Worm (Caenorhabditis elegans) whole organism, L1 larva: Measurements from ENCODE around the gene C45G9.4.

Experiments used
- C04F5.9 ChIP-seq: sonication (generic microtip); optimal IDR thresholded peaks from 2 replicates; lab custom pipeline; 2016; ENCODE audit warnings: missing genetic modification characterization, missing compliant biosample characterization
- C16A3.4 ChIP-seq: fragments of 150-350 bp; optimal IDR thresholded peaks from 2 replicates; lab custom pipeline; 2014; ENCODE audit warnings: missing biosample characterization, missing genetic modification characterization
- aly-2 ChIP-seq: fragments of 150-350 bp; optimal IDR thresholded peaks from 2 replicates; lab custom pipeline; 2014; ENCODE audit warnings: missing biosample characterization, missing genetic modification characterization
- ceh-8 ChIP-seq: fragments of 200-800 bp; sonication (Bioruptor generic); optimal IDR thresholded peaks from 2 replicates; lab custom pipeline; 2018; ENCODE audit warnings: mild to moderate bottlenecking, missing genetic modification characterization, moderate library complexity, missing compliant biosample characterization
- ceh-82 ChIP-seq, 3 experiments: fragments of 150-350 bp in 1 of 3; sonication (generic microtip) in 2 of 3; optimal IDR thresholded peaks; 2 replicates each; lab custom pipeline; 2014 to 2017; ENCODE audit warnings: missing biosample characterization in 3 of 3, missing genetic modification characterization in 3 of 3
- ceh-88 ChIP-seq: fragments of 200-800 bp; sonication (Bioruptor generic); IDR thresholded peaks from 2 replicates; pipeline ENCODE4 v1.3.6; 2022; ENCODE audit warnings: missing genetic modification characterization, missing compliant biosample characterization
- dpl-1 ChIP-seq, 3 experiments: fragments of 150-350 bp in 2 of 3; sonication (generic microtip) in 1 of 3; optimal IDR thresholded peaks; 2 replicates each; lab custom pipeline; 2014 to 2017; ENCODE audit warnings: missing biosample characterization in 3 of 3, missing genetic modification characterization in 3 of 3, missing genetic modification reagents in 3 of 3
- dsc-1 ChIP-seq: sonication (generic microtip); optimal IDR thresholded peaks from 2 replicates; lab custom pipeline; 2016; ENCODE audit warnings: mild to moderate bottlenecking, missing genetic modification characterization, missing compliant biosample characterization
- efl-1 ChIP-seq, 4 experiments: fragments of 150-350 bp; optimal IDR thresholded peaks in 3 of 4; peaks in 1 of 4; 1 replicate in 1 of 4; 2 replicates in 3 of 4; lab custom pipeline; 2014; ENCODE audit warnings: missing biosample characterization in 2 of 4, missing genetic modification characterization in 2 of 4, missing genetic modification reagents in 2 of 4
- efl-3 ChIP-seq: fragments of 200-800 bp; sonication (Bioruptor generic); optimal IDR thresholded peaks from 2 replicates; lab custom pipeline; 2018; ENCODE audit warnings: mild to moderate bottlenecking, missing genetic modification characterization, missing compliant biosample characterization
- egl-13 ChIP-seq: sonication (generic microtip); optimal IDR thresholded peaks from 2 replicates; lab custom pipeline; 2016; ENCODE audit warnings: missing genotype, missing genetic modification reagents, missing genetic modification characterization, missing compliant biosample characterization
- elt-2 ChIP-seq: sonication (generic microtip); optimal IDR thresholded peaks from 2 replicates; lab custom pipeline; 2016; ENCODE audit warnings: missing genetic modification characterization, mild to moderate bottlenecking, inconsistent platforms, missing compliant biosample characterization, missing genetic modification reagents
- elt-3 ChIP-seq, 6 experiments: fragments of 150-350 bp in 1 of 6; sonication (generic microtip); optimal IDR thresholded peaks; 2 replicates each; lab custom pipeline; 2017 to 2018; ENCODE audit warnings: missing biosample characterization in 6 of 6, missing genetic modification characterization in 6 of 6, inconsistent platforms in 1 of 6
- fkh-10 ChIP-seq: sonication (generic microtip); optimal IDR thresholded peaks from 2 replicates; lab custom pipeline; 2017; ENCODE audit warnings: missing biosample characterization, missing genetic modification reagents, missing genetic modification characterization
- fkh-4 ChIP-seq: sonication (generic microtip); optimal IDR thresholded peaks from 2 replicates; lab custom pipeline; 2016; ENCODE audit warnings: missing compliant biosample characterization, missing genetic modification characterization, borderline replicate concordance
- fkh-8 ChIP-seq: sonication (generic microtip); optimal IDR thresholded peaks from 2 replicates; lab custom pipeline; 2016; ENCODE audit warnings: mild to moderate bottlenecking, missing genetic modification characterization, missing compliant biosample characterization
- fos-1 ChIP-seq: fragments of 150-350 bp; optimal IDR thresholded peaks from 2 replicates; lab custom pipeline; 2014; ENCODE audit warnings: missing biosample characterization, missing genetic modification characterization
- grh-1 ChIP-seq: fragments of 200-800 bp; sonication (Bioruptor generic); IDR thresholded peaks from 2 replicates; pipeline ENCODE4 v1.3.6; 2022; ENCODE audit warnings: missing genetic modification reagents, missing genetic modification characterization, missing compliant biosample characterization
- irx-1 ChIP-seq: sonication (generic microtip); optimal IDR thresholded peaks from 2 replicates; lab custom pipeline; 2016; ENCODE audit warnings: missing genetic modification characterization, missing compliant biosample characterization
- isw-1 ChIP-seq: fragments of 200-800 bp; sonication (Bioruptor generic); IDR thresholded peaks from 2 replicates; pipeline ENCODE4 v1.3.6; 2022; ENCODE audit warnings: missing genetic modification characterization, missing compliant biosample characterization
- jun-1 ChIP-seq: fragments of 150-350 bp; optimal IDR thresholded peaks from 2 replicates; lab custom pipeline; 2014; ENCODE audit warnings: missing biosample characterization, missing genetic modification reagents, missing genetic modification characterization
- lin-13 ChIP-seq: fragments of 150-350 bp; optimal IDR thresholded peaks from 2 replicates; lab custom pipeline; 2014; ENCODE audit warnings: missing biosample characterization, missing genetic modification reagents, missing genetic modification characterization
- lin-14 ChIP-seq: fragments of 200-800 bp; sonication (Bioruptor generic); optimal IDR thresholded peaks from 2 replicates; lab custom pipeline; 2018; ENCODE audit warnings: mild to moderate bottlenecking, missing genetic modification characterization, moderate library complexity, missing compliant biosample characterization
- lin-35 ChIP-seq, 2 experiments: fragments of 150-350 bp; optimal IDR thresholded peaks; 2 replicates each; lab custom pipeline; 2014; ENCODE audit warnings: missing biosample characterization in 2 of 2, missing genetic modification characterization in 2 of 2, missing genetic modification reagents in 2 of 2
- lir-3 ChIP-seq: sonication (generic microtip); optimal IDR thresholded peaks from 2 replicates; lab custom pipeline; 2016; ENCODE audit warnings: mild to moderate bottlenecking, missing genetic modification characterization, moderate library complexity, missing compliant biosample characterization; ENCODE audit not compliant: poor library complexity
- lsy-2 ChIP-seq, 2 experiments: fragments of 150-350 bp; optimal IDR thresholded peaks; 2 replicates each; lab custom pipeline; 2014; ENCODE audit warnings: missing biosample characterization in 2 of 2, missing genetic modification characterization in 2 of 2
- mab-9 ChIP-seq: fragments of 200-800 bp; sonication (Bioruptor generic); IDR thresholded peaks from 2 replicates; pipeline ENCODE4 v1.3.6; 2022; ENCODE audit warnings: missing genetic modification reagents, missing genetic modification characterization, missing compliant biosample characterization
- mdl-1 ChIP-seq, 2 experiments: fragments of 150-350 bp; optimal IDR thresholded peaks; 2 replicates each; lab custom pipeline; 2014 to 2017; ENCODE audit warnings: missing biosample characterization in 2 of 2, missing genetic modification characterization in 2 of 2, inconsistent platforms in 1 of 2
- mep-1 ChIP-seq: fragments of 150-350 bp; optimal IDR thresholded peaks from 2 replicates; lab custom pipeline; 2014; ENCODE audit warnings: missing biosample characterization, missing genetic modification characterization
- nhr-19 ChIP-seq: fragments of 200-800 bp; sonication (Bioruptor generic); conservative IDR thresholded peaks from 2 replicates; pipeline ENCODE4 v1.3.6; 2022; ENCODE audit warnings: missing genetic modification characterization, missing compliant biosample characterization
- nhr-20 ChIP-seq: sonication (generic microtip); optimal IDR thresholded peaks from 2 replicates; lab custom pipeline; 2016; ENCODE audit warnings: mild to moderate bottlenecking, missing genetic modification characterization, missing compliant biosample characterization
- nhr-47 ChIP-seq: sonication (generic microtip); optimal IDR thresholded peaks from 2 replicates; lab custom pipeline; 2016; ENCODE audit warnings: mild to moderate bottlenecking, missing genetic modification characterization, moderate library complexity, missing compliant biosample characterization
- nhr-71 ChIP-seq: sonication (generic microtip); optimal IDR thresholded peaks from 2 replicates; lab custom pipeline; 2016; ENCODE audit warnings: mild to moderate bottlenecking, missing genetic modification characterization, moderate library complexity, missing compliant biosample characterization
- nhr-77 ChIP-seq: fragments of 150-350 bp; optimal IDR thresholded peaks from 2 replicates; lab custom pipeline; 2014; ENCODE audit warnings: missing biosample characterization, missing genetic modification characterization
- nhr-85 ChIP-seq: sonication (generic microtip); peaks from one replicate; lab custom pipeline; 2016; ENCODE audit warnings: missing genetic modification characterization, inconsistent platforms, missing compliant biosample characterization
- nhr-90 ChIP-seq: sonication (generic microtip); optimal IDR thresholded peaks from 2 replicates; lab custom pipeline; 2016; ENCODE audit warnings: mild to moderate bottlenecking, missing genetic modification characterization, missing compliant biosample characterization; ENCODE audit not compliant: poor library complexity
- pax-3 ChIP-seq: fragments of 200-800 bp; sonication (Bioruptor generic); optimal IDR thresholded peaks from 2 replicates; lab custom pipeline; 2018; ENCODE audit warnings: mild to moderate bottlenecking, missing genetic modification characterization, moderate library complexity, missing compliant biosample characterization
- rnt-1 ChIP-seq: sonication (generic microtip); optimal IDR thresholded peaks from 2 replicates; lab custom pipeline; 2016; ENCODE audit warnings: mild to moderate bottlenecking, missing genetic modification characterization, moderate library complexity, missing compliant biosample characterization
- skn-1 ChIP-seq: fragments of 150-350 bp; optimal IDR thresholded peaks from 2 replicates; lab custom pipeline; 2014; ENCODE audit warnings: missing biosample characterization, missing genetic modification characterization
- snpc-4 ChIP-seq: fragments of 150-350 bp; optimal IDR thresholded peaks from 2 replicates; lab custom pipeline; 2014; ENCODE audit warnings: missing biosample characterization, missing genetic modification characterization
- snu-23 ChIP-seq: sonication (generic microtip); optimal IDR thresholded peaks from 2 replicates; lab custom pipeline; 2016; ENCODE audit warnings: missing genetic modification characterization, missing compliant biosample characterization
- sox-4 ChIP-seq: sonication (generic microtip); optimal IDR thresholded peaks from 2 replicates; lab custom pipeline; 2016; ENCODE audit warnings: missing genetic modification characterization, missing compliant biosample characterization
- sup-37 ChIP-seq: fragments of 200-800 bp; sonication (Bioruptor generic); optimal IDR thresholded peaks from 2 replicates; lab custom pipeline; 2018; ENCODE audit warnings: mild to moderate bottlenecking, missing genetic modification characterization, missing compliant biosample characterization
- swsn-7 ChIP-seq: sonication (generic microtip); optimal IDR thresholded peaks from 2 replicates; lab custom pipeline; 2016; ENCODE audit warnings: missing genetic modification characterization, missing compliant biosample characterization
- tbx-2 ChIP-seq: sonication (generic microtip); optimal IDR thresholded peaks from 2 replicates; lab custom pipeline; 2016; ENCODE audit warnings: missing genetic modification characterization, missing compliant biosample characterization
- unc-86 ChIP-seq: sonication (generic microtip); optimal IDR thresholded peaks from 2 replicates; lab custom pipeline; 2016; ENCODE audit warnings: missing genetic modification characterization, missing compliant biosample characterization
- xbp-1 ChIP-seq: sonication (generic microtip); optimal IDR thresholded peaks from 2 replicates; lab custom pipeline; 2016; ENCODE audit warnings: missing genetic modification characterization, missing compliant biosample characterization
- zip-4 ChIP-seq: fragments of 200-800 bp; sonication (Bioruptor generic); optimal IDR thresholded peaks from 2 replicates; lab custom pipeline; 2018; ENCODE audit warnings: mild to moderate bottlenecking, missing genetic modification characterization, moderate library complexity, missing compliant biosample characterization
- ztf-11 ChIP-seq, 2 experiments: sonication (generic microtip); optimal IDR thresholded peaks; 2 replicates each; lab custom pipeline; 2016 to 2017; ENCODE audit warnings: missing genetic modification characterization in 2 of 2, missing biosample characterization in 1 of 2, missing compliant biosample characterization in 1 of 2
- ztf-4 ChIP-seq: fragments of 150-350 bp; optimal IDR thresholded peaks from 2 replicates; lab custom pipeline; 2014; ENCODE audit warnings: missing biosample characterization, missing genetic modification characterization

Gene C45G9.4

DNA sequence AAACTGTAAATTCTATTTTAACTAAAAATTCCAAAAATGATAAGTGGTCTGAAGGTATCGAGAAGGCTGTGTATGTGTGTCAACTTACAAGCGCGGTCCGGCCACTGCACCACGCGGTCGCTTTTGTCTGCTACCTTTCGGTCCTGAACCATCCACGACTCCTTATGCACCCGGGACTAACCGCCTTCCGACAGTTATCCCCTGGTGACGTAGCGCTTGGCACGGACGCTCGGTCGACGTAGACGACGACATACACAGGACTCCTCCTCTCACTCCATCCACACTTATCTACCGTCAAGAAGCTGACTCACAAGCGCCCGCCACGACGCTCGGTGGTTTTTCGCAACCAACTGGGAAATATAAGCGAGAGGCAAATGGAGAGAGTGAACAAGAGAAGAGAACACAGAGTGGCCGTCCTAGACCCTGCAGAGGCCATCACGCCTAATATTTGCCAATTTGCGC lies 31.1 kb upstream of the C45G9.4 start:
- TF ChIP-seq C16A3.4 (tag; lab: Kevin White, UChicago) (peak; percentile 55), ceh-88 (GFP tag; lab: Robert Waterston, UW) (peak; percentile 58), ceh-8 (peak; percentile 71), snpc-4 (tag; lab: Kevin White, UChicago) (peak; percentile 25), fkh-8 (tag; lab: Kevin White, UChicago) (peak; percentile 69), lin-13 (GFP tag; lab: Kevin White, UChicago) (peak; percentile 22), elt-2 (tag; lab: Kevin White, UChicago) (peak; percentile 57), nhr-20 (peak; percentile 67), skn-1 (tag; lab: Kevin White, UChicago) (peak; percentile 16), sox-4 (tag; lab: Kevin White, UChicago) (peak; percentile 74), ceh-82 (tag; optimal IDR thresholded peaks at IDR 0.05; lab: Kevin White, UChicago) (peak in 2 of 3 experiments; percentile 5 to 32), unc-86 (tag; lab: Kevin White, UChicago) (peak; percentile 45), dsc-1 (tag; lab: Kevin White, UChicago) (peak; percentile 80), mep-1 (tag; lab: Kevin White, UChicago) (peak; percentile 67), snu-23 (GFP tag; lab: Kevin White, UChicago) (peak; percentile 73), ztf-11 (tag; optimal IDR thresholded peaks at IDR 0.05; lab: Kevin White, UChicago) (peak in 1 of 2 experiments; percentile 71), lin-35 (GFP tag; optimal IDR thresholded peaks at IDR 0.05; lab: Kevin White, UChicago) (peak; percentile 13 to 58), pax-3 (tag; lab: Kevin White, UChicago) (peak; percentile 78), irx-1 (peak; percentile 31), egl-13 (peak; percentile 70), ztf-4 (peak; percentile 28), jun-1 (tag; lab: Kevin White, UChicago) (peak; percentile 77), zip-4 (GFP tag; lab: Kevin White, UChicago) (peak; percentile 51), lsy-2 (tag; optimal IDR thresholded peaks at IDR 0.05; lab: Kevin White, UChicago) (peak; percentile 43 to 79), efl-3 (GFP tag; lab: Kevin White, UChicago) (peak; percentile 33), fos-1 (tag; lab: Kevin White, UChicago) (peak; percentile 41), tbx-2 (tag; lab: Kevin White, UChicago) (peak; percentile 71), fkh-10 (GFP tag; lab: Kevin White, UChicago) (peak; percentile 35), C04F5.9 (peak; percentile 15), lin-14 (GFP tag; lab: Kevin White, UChicago) (peak; percentile 78), grh-1 (GFP tag; lab: Robert Waterston, UW) (0 out of 2 replicates have a peak, but pooled peaks have one; percentile 35), lir-3 (tag; lab: Kevin White, UChicago) (peak; percentile 55), mdl-1 (tag; optimal IDR thresholded peaks at IDR 0.05; lab: Kevin White, UChicago) (peak in 1 of 2 experiments; percentile 33), rnt-1 (tag; lab: Kevin White, UChicago) (peak; percentile 58), aly-2 (tag; lab: Kevin White, UChicago) (peak; percentile 64), xbp-1 (tag; lab: Kevin White, UChicago) (peak; percentile 66), nhr-85 (tag; lab: Kevin White, UChicago) (peak; percentile 79), fkh-4 (tag; lab: Kevin White, UChicago) (peak; percentile 8), nhr-71 (peak; percentile 81), elt-3 (tag; optimal IDR thresholded peaks at IDR 0.05; lab: Kevin White, UChicago) (peak in 1 of 6 experiments; percentile 16), dpl-1 (GFP tag; optimal IDR thresholded peaks at IDR 0.05; lab: Kevin White, UChicago) (peak; percentile 15 to 29 (median 28)), nhr-47 (tag; lab: Kevin White, UChicago) (peak; percentile 89), nhr-77 (tag; lab: Kevin White, UChicago) (peak; percentile 67), isw-1 (GFP tag; lab: Robert Waterston, UW) (peak; percentile 50), sup-37 (GFP tag; lab: Kevin White, UChicago) (peak; percentile 83), swsn-7 (tag; lab: Kevin White, UChicago) (peak; percentile 79), nhr-19 (peak; percentile 84), mab-9 (GFP tag; lab: Robert Waterston, UW) (peak; percentile 75), nhr-90 (peak; percentile 86), efl-1 (optimal IDR thresholded peaks at IDR 0.05; lab: Kevin White, UChicago) (peak; percentile 46 to 47), efl-1 (GFP tag; optimal IDR thresholded peaks at IDR 0.05 in 1 of 2; lab: Kevin White, UChicago) (peak; percentile 29 to 95)
